Fruit fly (Drosophila melanogaster) whole organism, embryonic: ENCODE results near the gene tweek.

Source experiments
- Bgb ChIP-seq: fragments of 200-800 bp; sonication (Bioruptor generic); IDR thresholded peaks from 2 replicates; pipeline ENCODE4 v1.3.6; 2022; ENCODE audit warnings: missing biosample characterization, missing genetic modification characterization; ENCODE audit not compliant: partially characterized antibody
- BtbVII ChIP-seq: fragments of 200-800 bp; sonication (Bioruptor generic); optimal IDR thresholded peaks from 3 replicates; lab custom pipeline; 2017; ENCODE audit warnings: missing biosample characterization, mild to moderate bottlenecking, missing genetic modification characterization
- C15 ChIP-seq: fragments of 200-800 bp; sonication (Bioruptor generic); IDR thresholded peaks from 3 replicates; pipeline ENCODE4 v1.3.6; 2022; ENCODE audit warnings: missing biosample characterization, missing genetic modification characterization
- CG10543 ChIP-seq: fragments of 200-800 bp; sonication (Bioruptor generic); optimal IDR thresholded peaks from 3 replicates; lab custom pipeline; 2017; ENCODE audit warnings: missing biosample characterization, mild to moderate bottlenecking, missing genetic modification characterization, moderate library complexity
- CG12769 ChIP-seq: fragments of 200-800 bp; sonication (Bioruptor generic); optimal IDR thresholded peaks from 2 replicates; lab custom pipeline; 2019; ENCODE audit warnings: missing biosample characterization, mild to moderate bottlenecking, missing genetic modification characterization, moderate library complexity
- CG13287 ChIP-seq: fragments of 200-800 bp; sonication (Bioruptor generic); IDR thresholded peaks from 2 replicates; pipeline ENCODE4 v1.3.6; 2022; ENCODE audit warnings: missing biosample characterization, missing genetic modification characterization; ENCODE audit not compliant: partially characterized antibody
- CG17361 ChIP-seq: fragments of 200-800 bp; sonication (Bioruptor generic); IDR thresholded peaks from 3 replicates; pipeline ENCODE4 v1.3.6; 2022; ENCODE audit warnings: missing biosample characterization, missing genetic modification characterization
- CG2889 ChIP-seq: fragments of 200-800 bp; sonication (Bioruptor generic); IDR thresholded peaks from 3 replicates; pipeline ENCODE4 v1.3.6; 2022; ENCODE audit warnings: missing biosample characterization, missing genetic modification characterization
- CG30403 ChIP-seq: fragments of 200-800 bp; sonication (Bioruptor generic); optimal IDR thresholded peaks from 3 replicates; lab custom pipeline; 2016; ENCODE audit warnings: missing biosample characterization, missing genetic modification characterization
- CG31441 ChIP-seq: fragments of 200-800 bp; sonication (Bioruptor generic); IDR thresholded peaks from 2 replicates; pipeline ENCODE4 v1.3.6; 2022; ENCODE audit warnings: missing biosample characterization, missing genetic modification characterization
- CG32767 ChIP-seq: fragments of 200-800 bp; sonication (Bioruptor generic); IDR thresholded peaks from 2 replicates; pipeline ENCODE4 v1.3.6; 2022; ENCODE audit warnings: missing biosample characterization, missing genetic modification characterization
- CG34376 ChIP-seq: fragments of 200-800 bp; sonication (Bioruptor generic); optimal IDR thresholded peaks from 2 replicates; lab custom pipeline; 2018; ENCODE audit warnings: missing biosample characterization, mild to moderate bottlenecking, missing genetic modification characterization
- CG7745 ChIP-seq: fragments of 200-800 bp; sonication (Bioruptor generic); optimal IDR thresholded peaks from 2 replicates; lab custom pipeline; 2018; ENCODE audit warnings: missing biosample characterization, mild to moderate bottlenecking, missing genetic modification characterization, moderate library complexity
- CG7963 ChIP-seq: fragments of 200-800 bp; sonication (Bioruptor generic); IDR thresholded peaks from 3 replicates; pipeline ENCODE4 v1.3.6; 2022; ENCODE audit warnings: missing biosample characterization, missing genetic modification characterization; ENCODE audit not compliant: partially characterized antibody
- CG8281 ChIP-seq: fragments of 200-800 bp; sonication (Bioruptor generic); optimal IDR thresholded peaks from 2 replicates; lab custom pipeline; 2018; ENCODE audit warnings: missing biosample characterization, mild to moderate bottlenecking, missing genetic modification characterization, moderate library complexity
- CG8290 ChIP-seq, 3 experiments: fragments of 200-800 bp; sonication (Bioruptor generic); optimal IDR thresholded peaks; 2 replicates each; lab custom pipeline; 2016 to 2019; ENCODE audit warnings: missing biosample characterization in 3 of 3, missing genetic modification characterization in 3 of 3, mild to moderate bottlenecking in 2 of 3, moderate library complexity in 1 of 3
- CTCF ChIP-seq: fragments of 200-800 bp; sonication (Bioruptor generic); optimal IDR thresholded peaks from 2 replicates; lab custom pipeline; 2017; ENCODE audit warnings: missing biosample characterization, mild to moderate bottlenecking, missing genetic modification characterization, moderate library complexity
- Dbx ChIP-seq: fragments of 200-800 bp; sonication (Bioruptor generic); IDR thresholded peaks from 3 replicates; pipeline ENCODE4 v1.3.6; 2022; ENCODE audit warnings: missing biosample characterization, missing genetic modification characterization
- E2f2 ChIP-seq: fragments of 200-800 bp; sonication (Bioruptor generic); IDR thresholded peaks from 2 replicates; pipeline ENCODE4 v1.3.6; 2022; ENCODE audit warnings: missing biosample characterization, missing genetic modification characterization
- Ets65A ChIP-seq: fragments of 200-800 bp; sonication (Bioruptor generic); peaks from one replicate; lab custom pipeline; 2016; ENCODE audit warnings: missing biosample characterization, missing genetic modification characterization
- Hr3 ChIP-seq: fragments of 200-800 bp; sonication (Bioruptor generic); optimal IDR thresholded peaks from 3 replicates; lab custom pipeline; 2016; ENCODE audit warnings: missing biosample characterization, missing genetic modification characterization
- Hsf ChIP-seq: fragments of 200-800 bp; sonication (Bioruptor generic); optimal IDR thresholded peaks from 3 replicates; lab custom pipeline; 2016; ENCODE audit warnings: missing biosample characterization, missing genetic modification characterization
- Lpt ChIP-seq: fragments of >200 bp; optimal IDR thresholded peaks from 2 replicates; lab custom pipeline; 2018; ENCODE audit warnings: missing biosample characterization, missing genetic modification characterization
- Med ChIP-seq: fragments of 200-800 bp; sonication (Bioruptor generic); peaks from one replicate; lab custom pipeline; 2016; ENCODE audit warnings: missing biosample characterization, missing genetic modification characterization, mild to moderate bottlenecking, inconsistent platforms, moderate library complexity
- Oli ChIP-seq: fragments of 200-800 bp; sonication (Bioruptor generic); optimal IDR thresholded peaks from 2 replicates; lab custom pipeline; 2018; ENCODE audit warnings: missing biosample characterization, mild to moderate bottlenecking, missing genetic modification characterization, moderate library complexity
- Optix ChIP-seq: fragments of 200-800 bp; sonication (Bioruptor generic); IDR thresholded peaks from 3 replicates; pipeline ENCODE4 v1.3.6; 2022; ENCODE audit warnings: missing biosample characterization, missing genetic modification characterization
- Pdp1 ChIP-seq, 2 experiments: fragments of 200-800 bp; sonication (Bioruptor generic); optimal IDR thresholded peaks; 3 replicates each; lab custom pipeline; 2016; ENCODE audit warnings: missing biosample characterization in 2 of 2, missing genetic modification characterization in 2 of 2, mild to moderate bottlenecking in 1 of 2, moderate library complexity in 1 of 2
- Side ChIP-seq: fragments of 200-800 bp; sonication (Bioruptor generic); optimal IDR thresholded peaks from 2 replicates; lab custom pipeline; 2016; ENCODE audit warnings: missing biosample characterization, missing genetic modification characterization
- Sox100B ChIP-seq: fragments of 200-800 bp; sonication (Bioruptor generic); optimal IDR thresholded peaks from 3 replicates; lab custom pipeline; 2018; ENCODE audit warnings: missing biosample characterization, mild to moderate bottlenecking, missing genetic modification characterization
- ash1 ChIP-seq: fragments of 200-800 bp; sonication (Bioruptor generic); optimal IDR thresholded peaks from 2 replicates; lab custom pipeline; 2018; ENCODE audit warnings: missing biosample characterization, mild to moderate bottlenecking, missing genetic modification characterization
- chinmo ChIP-seq: fragments of 200-800 bp; sonication (Bioruptor generic); IDR thresholded peaks from 4 replicates; pipeline ENCODE4 v1.3.6; 2022; ENCODE audit warnings: missing biosample characterization, missing genetic modification characterization; ENCODE audit not compliant: partially characterized antibody
- disco-r ChIP-seq: fragments of 200-800 bp; sonication (Bioruptor generic); optimal IDR thresholded peaks from 2 replicates; lab custom pipeline; 2016; ENCODE audit warnings: missing biosample characterization, missing genetic modification characterization
- exex ChIP-seq: fragments of 200-800 bp; sonication (Bioruptor generic); optimal IDR thresholded peaks from 4 replicates; lab custom pipeline; 2018; ENCODE audit warnings: missing biosample characterization, mild to moderate bottlenecking, missing genetic modification characterization, moderate library complexity
- gfzf ChIP-seq: fragments of 200-800 bp; sonication (Bioruptor generic); optimal IDR thresholded peaks from 2 replicates; lab custom pipeline; 2016; ENCODE audit warnings: missing biosample characterization, mild to moderate bottlenecking, missing genetic modification characterization, moderate library complexity
- hb ChIP-seq: fragments of 200-800 bp; sonication (Bioruptor generic); IDR thresholded peaks from 3 replicates; pipeline ENCODE4 v1.3.6; 2022; ENCODE audit warnings: missing biosample characterization, missing genetic modification characterization; ENCODE audit not compliant: partially characterized antibody
- hkb ChIP-seq, 2 experiments: fragments of 200-800 bp in 1 of 2; fragments of >200 bp in 1 of 2; sonication (Bioruptor generic) in 1 of 2; IDR thresholded peaks in 1 of 2; optimal IDR thresholded peaks in 1 of 2; 2 replicates each; pipeline versions ENCODE4 v1.3.6 to Lab custom; 2017 to 2022; ENCODE audit warnings: missing biosample characterization in 1 of 2, missing genetic modification characterization in 1 of 2
- kay ChIP-seq: fragments of 200-800 bp; sonication (Bioruptor generic); optimal IDR thresholded peaks from 2 replicates; lab custom pipeline; 2016; ENCODE audit warnings: missing biosample characterization, missing genetic modification characterization
- lab ChIP-seq: fragments of 200-800 bp; sonication (Bioruptor generic); optimal IDR thresholded peaks from 3 replicates; lab custom pipeline; 2017; ENCODE audit warnings: missing biosample characterization, missing genetic modification characterization, mild to moderate bottlenecking, moderate library complexity, missing genetic modification reagents
- p53 ChIP-seq: fragments of 200-800 bp; sonication (Bioruptor generic); optimal IDR thresholded peaks from 2 replicates; lab custom pipeline; 2016; ENCODE audit warnings: missing biosample characterization, missing genetic modification characterization
- prd ChIP-seq, 3 experiments: fragments of >200 bp in 2 of 3; fragments of 200-800 bp in 1 of 3; sonication (Bioruptor generic) in 1 of 3; optimal IDR thresholded peaks in 2 of 3; IDR thresholded peaks in 1 of 3; 2 replicates in 2 of 3; 3 replicates in 1 of 3; pipeline versions ENCODE4 v1.3.6 to Lab custom; 2017 to 2022; ENCODE audit warnings: missing biosample characterization in 1 of 3, missing genetic modification characterization in 1 of 3
- sc ChIP-seq, 3 experiments: fragments of >200 bp in 2 of 3; fragments of 200-800 bp in 1 of 3; sonication (Bioruptor generic) in 1 of 3; optimal IDR thresholded peaks; 2 replicates in 2 of 3; 3 replicates in 1 of 3; lab custom pipeline; 2017; ENCODE audit warnings: mild to moderate bottlenecking in 1 of 3, missing biosample characterization in 1 of 3, missing genetic modification characterization in 1 of 3, missing genetic modification reagents in 1 of 3
- sd ChIP-seq: fragments of 200-800 bp; sonication (Bioruptor generic); optimal IDR thresholded peaks from 3 replicates; lab custom pipeline; 2018; ENCODE audit warnings: missing biosample characterization, mild to moderate bottlenecking, missing genetic modification characterization, moderate library complexity
- so ChIP-seq: fragments of 200-800 bp; sonication (Bioruptor generic); IDR thresholded peaks from 3 replicates; pipeline ENCODE4 v1.3.6; 2022; ENCODE audit warnings: missing biosample characterization, missing genetic modification characterization
- sug ChIP-seq: fragments of 200-800 bp; optimal IDR thresholded peaks from 2 replicates; lab custom pipeline; 2019; ENCODE audit warnings: missing biosample characterization, mild to moderate bottlenecking, missing genetic modification characterization, moderate library complexity
- tgo ChIP-seq: fragments of 200-800 bp; sonication (Bioruptor generic); IDR thresholded peaks from 3 replicates; pipeline ENCODE4 v1.3.6; 2022; ENCODE audit warnings: missing biosample characterization, missing genetic modification characterization
- tx ChIP-seq: fragments of 200-800 bp; sonication (Bioruptor generic); optimal IDR thresholded peaks from 2 replicates; lab custom pipeline; 2016; ENCODE audit warnings: missing biosample characterization, missing genetic modification characterization
- zfh1 ChIP-seq: fragments of 200-800 bp; sonication (Bioruptor generic); IDR thresholded peaks from 3 replicates; pipeline ENCODE4 v1.3.6; 2022; ENCODE audit warnings: missing biosample characterization, missing genetic modification characterization

tweek gene

DNA sequence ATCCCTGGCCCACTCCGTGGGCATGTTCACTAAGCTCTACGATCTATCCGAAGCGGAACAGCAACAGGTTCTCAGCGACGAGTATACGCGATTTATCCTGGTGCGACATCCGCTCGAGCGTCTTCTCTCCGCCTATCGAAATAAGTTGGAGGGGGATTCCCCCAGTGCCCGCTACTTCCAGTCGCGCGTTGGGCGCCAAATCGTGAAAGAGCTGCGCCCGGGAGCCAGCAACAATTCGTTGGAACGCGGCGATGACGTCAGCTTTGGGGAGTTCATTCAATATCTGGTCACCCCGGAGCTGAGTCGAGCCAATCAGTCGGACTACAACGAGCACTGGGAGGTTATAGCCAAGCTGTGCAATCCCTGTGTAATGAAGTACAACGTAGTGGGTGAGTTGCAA is 2.9 kb upstream of the tweek start:
- TF ChIP-seq Dbx (GFP tag; lab: Robert Waterston, UW) (0 out of 3 replicates have a peak, but pooled peaks have one; percentile 11), sc (optimal IDR thresholded peaks at IDR 0.05; lab: Kevin White, UChicago) (no peak), sc (GFP tag; optimal IDR thresholded peaks at IDR 0.05; lab: Kevin White, UChicago) (no peak), Oli (tag; lab: Kevin White, UChicago) (no peak), Lpt (GFP tag; lab: Kevin White, UChicago) (no peak), Med (peak; percentile 50), Ets65A (GFP tag; lab: Kevin White, UChicago) (peak; percentile 31), hb (GFP tag; lab: Robert Waterston, UW) (0 out of 3 replicates have a peak, but pooled peaks have one; percentile 10), CG17361 (0 out of 3 replicates have a peak, but pooled peaks have one; percentile 20)

- TF ChIP-seq CG8281 (peak; percentile 3), tgo (GFP tag; lab: Robert Waterston, UW) (no peak), chinmo (peak; percentile 93), CG12769 (tag; lab: Kevin White, UChicago) (peak; percentile 69), so (0 out of 3 replicates have a peak, but pooled peaks have one; percentile 6), Optix (GFP tag; lab: Robert Waterston, UW) (no peak), disco-r (GFP tag; lab: Kevin White, UChicago) (no peak), Hsf (no peak), tx (GFP tag; lab: Kevin White, UChicago) (no peak), C15 (GFP tag; lab: Robert Waterston, UW) (no peak), exex (tag; lab: Kevin White, UChicago) (peak; percentile 33), sug (peak; percentile 44), CG32767 (GFP tag; lab: Robert Waterston, UW) (peak; percentile 50; the same call in 1 of the 2 replicates), CG13287 (GFP tag; lab: Robert Waterston, UW) (peak; percentile 34; the same call in 1 of the 2 replicates), BtbVII (peak; percentile 16), zfh1 (no peak), Side (GFP tag; lab: Kevin White, UChicago) (no peak), Sox100B (GFP tag; lab: Kevin White, UChicago) (no peak), CG30403 (no peak), CG2889 (GFP tag; lab: Robert Waterston, UW) (no peak), sd (tag; lab: Kevin White, UChicago) (peak; percentile 89), CTCF (no peak), prd (optimal IDR thresholded peaks at IDR 0.05; lab: Kevin White, UChicago) (no peak), prd (GFP tag; IDR thresholded peaks at IDR 0.05; lab: Robert Waterston, UW) (no peak), kay (GFP tag; lab: Kevin White, UChicago) (no peak), Hr3 (GFP tag; lab: Kevin White, UChicago) (no peak), CG34376 (GFP tag; lab: Kevin White, UChicago) (peak; percentile 1), ash1 (GFP tag; lab: Kevin White, UChicago) (no peak), E2f2 (0 out of 2 replicates have a peak, but pooled peaks have one; percentile 19), CG10543 (GFP tag; lab: Kevin White, UChicago) (peak; percentile 47), Bgb (peak; percentile 37; the same call in 1 of the 2 replicates), hkb (optimal IDR thresholded peaks at IDR 0.05; lab: Kevin White, UChicago) (no peak), hkb (GFP tag; IDR thresholded peaks at IDR 0.05; lab: Robert Waterston, UW) (no peak), CG7745 (tag; lab: Kevin White, UChicago) (no peak), gfzf (no peak), p53 (GFP tag; lab: Kevin White, UChicago) (no peak), CG8290 (GFP tag; optimal IDR thresholded peaks at IDR 0.05; lab: Kevin White, UChicago) (no peak), CG8290 (tag; optimal IDR thresholded peaks at IDR 0.05; lab: Kevin White, UChicago) (peak in 1 of 2 experiments; percentile 45), Pdp1 (GFP tag; optimal IDR thresholded peaks at IDR 0.05; lab: Kevin White, UChicago) (peak in 1 of 2 experiments; percentile 0), lab (GFP tag; lab: Kevin White, UChicago) (peak; percentile 15), CG31441 (GFP tag; lab: Robert Waterston, UW) (no peak), CG7963 (GFP tag; lab: Robert Waterston, UW) (no peak)
Measured at dm6 chr2L:16886459-16886858, 1.8 kb upstream of the tweek start.
